Fruit fly (Drosophila melanogaster) whole organism, embryonic: ENCODE measurements around the gene CG13108.
A peak's percentile ranks its signal among the peaks of the same experiment; 100 is the strongest.

Source experiments
- Abd-B ChIP-seq: fragments of 200-800 bp; sonication (Bioruptor generic); optimal IDR thresholded peaks from 2 replicates; lab custom pipeline; 2018; ENCODE audit warnings: missing biosample characterization, mild to moderate bottlenecking, missing genetic modification characterization, moderate library complexity
- Atf3 ChIP-seq: fragments of 200-800 bp; sonication (Bioruptor generic); optimal IDR thresholded peaks from 3 replicates; lab custom pipeline; 2016; ENCODE audit warnings: missing biosample characterization, missing genetic modification characterization
- Awh ChIP-seq: fragments of 200-800 bp; sonication (Bioruptor generic); IDR thresholded peaks from 2 replicates; pipeline ENCODE4, ENCODE4 v1.3.6; 2022; ENCODE audit warnings: missing biosample characterization, missing genetic modification characterization
- Bgb ChIP-seq: fragments of 200-800 bp; sonication (Bioruptor generic); IDR thresholded peaks from 2 replicates; pipeline ENCODE4 v1.3.6; 2022; ENCODE audit warnings: missing biosample characterization, missing genetic modification characterization; ENCODE audit not compliant: partially characterized antibody
- CG12219 ChIP-seq: fragments of 200-800 bp; sonication (Bioruptor generic); optimal IDR thresholded peaks from 3 replicates; lab custom pipeline; 2018; ENCODE audit warnings: missing biosample characterization, mild to moderate bottlenecking, missing genetic modification characterization
- CG12236 ChIP-seq: fragments of 200-800 bp; sonication (Bioruptor generic); optimal IDR thresholded peaks from 2 replicates; lab custom pipeline; 2016; ENCODE audit warnings: missing biosample characterization, missing genetic modification characterization
- CG1233 ChIP-seq: fragments of 200-800 bp; sonication (Bioruptor generic); optimal IDR thresholded peaks from 4 replicates; lab custom pipeline; 2018; ENCODE audit warnings: missing biosample characterization, mild to moderate bottlenecking, missing genetic modification characterization
- CG13424 ChIP-seq: fragments of 200-800 bp; sonication (Bioruptor generic); optimal IDR thresholded peaks from 2 replicates; lab custom pipeline; 2019; ENCODE audit warnings: missing biosample characterization, mild to moderate bottlenecking, missing genetic modification characterization, moderate library complexity
- CG14710 ChIP-seq: fragments of 200-800 bp; sonication (Bioruptor generic); optimal IDR thresholded peaks from 3 replicates; lab custom pipeline; 2019; ENCODE audit warnings: missing biosample characterization, mild to moderate bottlenecking, missing genetic modification characterization, moderate library complexity
- CG14965 ChIP-seq: fragments of 200-800 bp; sonication (Bioruptor generic); optimal IDR thresholded peaks from 2 replicates; lab custom pipeline; 2016; ENCODE audit warnings: missing biosample characterization, missing genetic modification characterization, borderline replicate concordance
- CG18619 ChIP-seq: fragments of 200-800 bp; sonication (Bioruptor generic); optimal IDR thresholded peaks from 3 replicates; lab custom pipeline; 2017; ENCODE audit warnings: missing biosample characterization, mild to moderate bottlenecking, missing genetic modification characterization
- CG31441 ChIP-seq: fragments of 200-800 bp; sonication (Bioruptor generic); IDR thresholded peaks from 2 replicates; pipeline ENCODE4 v1.3.6; 2022; ENCODE audit warnings: missing biosample characterization, missing genetic modification characterization
- CG33213 ChIP-seq: fragments of 200-800 bp; sonication (Bioruptor generic); optimal IDR thresholded peaks from 3 replicates; lab custom pipeline; 2016; ENCODE audit warnings: missing biosample characterization, missing genetic modification characterization
- CG4360 ChIP-seq: fragments of 200-800 bp; sonication (Bioruptor generic); IDR thresholded peaks from 2 replicates; pipeline ENCODE4 v1.3.6; 2022; ENCODE audit warnings: missing biosample characterization, missing genetic modification characterization
- CG4707 ChIP-seq: fragments of 200-800 bp; sonication (Bioruptor generic); optimal IDR thresholded peaks from 2 replicates; lab custom pipeline; 2018; ENCODE audit warnings: missing biosample characterization, mild to moderate bottlenecking, missing genetic modification characterization, moderate library complexity
- CG5180 ChIP-seq: fragments of 200-800 bp; sonication (Bioruptor generic); optimal IDR thresholded peaks from 3 replicates; lab custom pipeline; 2017; ENCODE audit warnings: missing biosample characterization, missing genetic modification characterization, mild to moderate bottlenecking, moderate library complexity, missing genetic modification reagents
- CG6683 ChIP-seq: fragments of 200-800 bp; sonication (Bioruptor generic); optimal IDR thresholded peaks from 2 replicates; lab custom pipeline; 2017; ENCODE audit warnings: missing biosample characterization, mild to moderate bottlenecking, missing genetic modification characterization, missing genetic modification reagents
- CG6791 ChIP-seq: fragments of 200-800 bp; sonication (Bioruptor generic); IDR thresholded peaks from 3 replicates; pipeline ENCODE4 v1.3.6; 2022; ENCODE audit warnings: missing biosample characterization, missing genetic modification characterization; ENCODE audit not compliant: partially characterized antibody
- CG6854 ChIP-seq: fragments of 200-800 bp; sonication (Bioruptor generic); optimal IDR thresholded peaks from 3 replicates; lab custom pipeline; 2017; ENCODE audit warnings: missing biosample characterization, mild to moderate bottlenecking, missing genetic modification characterization
- CG7357 ChIP-seq: fragments of 200-800 bp; sonication (Bioruptor generic); IDR thresholded peaks from 3 replicates; pipeline ENCODE4 v1.3.6; 2022; ENCODE audit warnings: missing biosample characterization, missing genetic modification characterization
- CG7786 ChIP-seq: fragments of 200-800 bp; sonication (Bioruptor generic); optimal IDR thresholded peaks from 2 replicates; lab custom pipeline; 2016; ENCODE audit warnings: missing biosample characterization, missing genetic modification characterization
- CG8765 ChIP-seq: fragments of 200-800 bp; sonication (Bioruptor generic); IDR thresholded peaks from 2 replicates; pipeline ENCODE4 v1.3.6; 2022; ENCODE audit warnings: missing biosample characterization, missing genetic modification characterization
- CG9817 ChIP-seq: fragments of 200-800 bp; sonication (Bioruptor generic); optimal IDR thresholded peaks from 2 replicates; lab custom pipeline; 2018; ENCODE audit warnings: missing biosample characterization, mild to moderate bottlenecking, missing genetic modification characterization, moderate library complexity
- Dbx ChIP-seq: fragments of 200-800 bp; sonication (Bioruptor generic); IDR thresholded peaks from 3 replicates; pipeline ENCODE4 v1.3.6; 2022; ENCODE audit warnings: missing biosample characterization, missing genetic modification characterization
- E2f2 ChIP-seq: fragments of 200-800 bp; sonication (Bioruptor generic); IDR thresholded peaks from 2 replicates; pipeline ENCODE4 v1.3.6; 2022; ENCODE audit warnings: missing biosample characterization, missing genetic modification characterization
- Hr3 ChIP-seq: fragments of 200-800 bp; sonication (Bioruptor generic); optimal IDR thresholded peaks from 3 replicates; lab custom pipeline; 2016; ENCODE audit warnings: missing biosample characterization, missing genetic modification characterization
- Mes4 ChIP-seq: fragments of 200-800 bp; sonication (Bioruptor generic); optimal IDR thresholded peaks from 2 replicates; lab custom pipeline; 2016; ENCODE audit warnings: missing biosample characterization, missing genetic modification characterization
- Nf-YC ChIP-seq: fragments of 200-800 bp; optimal IDR thresholded peaks from 3 replicates; lab custom pipeline; 2019; ENCODE audit warnings: missing biosample characterization, mild to moderate bottlenecking, missing genetic modification characterization, moderate library complexity
- Vsx1 ChIP-seq: fragments of 200-800 bp; sonication (Bioruptor generic); optimal IDR thresholded peaks from 2 replicates; lab custom pipeline; 2017; ENCODE audit warnings: missing biosample characterization, mild to moderate bottlenecking, missing genetic modification characterization, missing genetic modification reagents
- bcd ChIP-seq: fragments of 200-800 bp; sonication (Bioruptor generic); optimal IDR thresholded peaks from 2 replicates; lab custom pipeline; 2017; ENCODE audit warnings: missing biosample characterization, mild to moderate bottlenecking, missing genetic modification characterization
- bowl ChIP-seq: fragments of 200-800 bp; sonication (Bioruptor generic); IDR thresholded peaks from 2 replicates; pipeline ENCODE4 v1.3.6; 2022; ENCODE audit warnings: missing biosample characterization, missing genetic modification characterization
- cwo ChIP-seq: fragments of 200-800 bp; sonication (Bioruptor generic); optimal IDR thresholded peaks from 3 replicates; lab custom pipeline; 2017; ENCODE audit warnings: missing biosample characterization, missing genetic modification characterization, mild to moderate bottlenecking, moderate library complexity, missing genetic modification reagents
- dm ChIP-seq: fragments of 200-800 bp; sonication (Bioruptor generic); optimal IDR thresholded peaks from 3 replicates; lab custom pipeline; 2016; ENCODE audit warnings: missing biosample characterization, missing genetic modification characterization
- fd64A ChIP-seq: fragments of 200-800 bp; sonication (Bioruptor generic); optimal IDR thresholded peaks from 3 replicates; lab custom pipeline; 2018; ENCODE audit warnings: missing biosample characterization, mild to moderate bottlenecking, missing genetic modification characterization
- gem ChIP-seq: fragments of 200-800 bp; sonication (Bioruptor generic); optimal IDR thresholded peaks from 2 replicates; lab custom pipeline; 2019; ENCODE audit warnings: missing biosample characterization, mild to moderate bottlenecking, missing genetic modification characterization, moderate library complexity
- gt ChIP-seq: fragments of 200-800 bp; sonication (Bioruptor generic); IDR thresholded peaks from 2 replicates; pipeline ENCODE4 v1.3.6; 2022; ENCODE audit warnings: missing biosample characterization, missing genetic modification characterization
- hkb ChIP-seq, 2 experiments: fragments of 200-800 bp in 1 of 2; fragments of >200 bp in 1 of 2; sonication (Bioruptor generic) in 1 of 2; IDR thresholded peaks in 1 of 2; optimal IDR thresholded peaks in 1 of 2; 2 replicates each; pipeline versions ENCODE4 v1.3.6 to Lab custom; 2017 to 2022; ENCODE audit warnings: missing biosample characterization in 1 of 2, missing genetic modification characterization in 1 of 2
- mirr ChIP-seq: fragments of 200-800 bp; sonication (Bioruptor generic); optimal IDR thresholded peaks from 3 replicates; lab custom pipeline; 2018; ENCODE audit warnings: missing biosample characterization, mild to moderate bottlenecking, missing genetic modification characterization
- psq ChIP-seq: fragments of 200-800 bp; sonication (Bioruptor generic); optimal IDR thresholded peaks from 2 replicates; lab custom pipeline; 2017; ENCODE audit warnings: missing biosample characterization, missing genetic modification characterization
- repo ChIP-seq: fragments of 200-800 bp; sonication (Bioruptor generic); optimal IDR thresholded peaks from 2 replicates; lab custom pipeline; 2016; ENCODE audit warnings: missing biosample characterization, missing genetic modification characterization
- salm ChIP-seq: fragments of 200-800 bp; sonication (Bioruptor generic); optimal IDR thresholded peaks from 2 replicates; lab custom pipeline; 2018; ENCODE audit warnings: missing biosample characterization, mild to moderate bottlenecking, missing genetic modification characterization
- seq ChIP-seq: fragments of 200-800 bp; sonication (Bioruptor generic); IDR thresholded peaks from 2 replicates; pipeline ENCODE4 v1.3.6; 2022; ENCODE audit warnings: missing biosample characterization, missing genetic modification characterization
- sisA ChIP-seq: fragments of 200-800 bp; sonication (Bioruptor generic); IDR thresholded peaks from 2 replicates; pipeline ENCODE4 v1.3.6; 2022; ENCODE audit warnings: missing biosample characterization, missing genetic modification characterization
- so ChIP-seq: fragments of 200-800 bp; sonication (Bioruptor generic); IDR thresholded peaks from 3 replicates; pipeline ENCODE4 v1.3.6; 2022; ENCODE audit warnings: missing biosample characterization, missing genetic modification characterization
- stwl ChIP-seq: fragments of 200-800 bp; sonication (Bioruptor generic); optimal IDR thresholded peaks from 3 replicates; lab custom pipeline; 2018; ENCODE audit warnings: missing biosample characterization, mild to moderate bottlenecking, missing genetic modification characterization, moderate library complexity
- sug ChIP-seq: fragments of 200-800 bp; optimal IDR thresholded peaks from 2 replicates; lab custom pipeline; 2019; ENCODE audit warnings: missing biosample characterization, mild to moderate bottlenecking, missing genetic modification characterization, moderate library complexity
- tin ChIP-seq: fragments of 200-800 bp; sonication (Bioruptor generic); optimal IDR thresholded peaks from 3 replicates; lab custom pipeline; 2016; ENCODE audit warnings: missing biosample characterization, missing genetic modification characterization
- tup ChIP-seq: fragments of 200-800 bp; sonication (Bioruptor generic); optimal IDR thresholded peaks from 2 replicates; lab custom pipeline; 2016; ENCODE audit warnings: missing biosample characterization, mild to moderate bottlenecking, missing genetic modification characterization, moderate library complexity
- vvl ChIP-seq: fragments of 200-800 bp; sonication (Bioruptor generic); IDR thresholded peaks from 2 replicates; pipeline ENCODE4 v1.3.6; 2022; ENCODE audit warnings: missing biosample characterization, missing genetic modification characterization
- zen2 ChIP-seq: fragments of 200-800 bp; sonication (Bioruptor generic); IDR thresholded peaks from 3 replicates; pipeline ENCODE4 v1.3.6; 2022; ENCODE audit warnings: missing biosample characterization, missing genetic modification characterization; ENCODE audit not compliant: partially characterized antibody

The CG13108 gene

DNA sequence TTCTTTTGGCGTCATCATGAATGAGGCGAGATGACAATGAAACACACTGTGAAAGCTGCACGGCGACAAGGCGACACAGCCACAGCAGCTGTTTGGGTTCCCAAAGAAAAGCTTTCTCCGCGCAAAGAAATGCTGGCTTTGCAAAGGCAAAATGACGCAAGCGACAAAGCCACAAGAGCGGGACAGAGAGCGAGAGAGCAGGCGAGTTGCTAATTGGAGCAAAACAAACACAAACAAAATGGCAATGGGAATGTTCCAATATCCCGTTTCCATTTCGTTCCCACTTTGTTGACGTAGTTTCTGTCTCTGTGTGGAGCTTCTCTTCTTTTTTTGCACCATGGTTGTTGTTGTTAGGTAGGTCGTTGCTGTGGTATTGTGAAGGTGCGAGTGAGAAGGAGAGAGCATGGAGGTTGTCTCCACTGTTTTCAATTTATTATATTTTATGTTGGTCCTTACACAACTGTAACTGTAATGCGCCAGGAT is 41.1 kb downstream of the CG13108 start (continued):
- TF ChIP-seq Hr3 (GFP tag; lab: Kevin White, UChicago) (no peak), CG4360 (GFP tag; lab: Robert Waterston, UW) (peak; percentile 79), bowl (peak; percentile 86; the same call in 1 of the 2 replicates), bcd (no peak), CG5180 (GFP tag; lab: Kevin White, UChicago) (no peak), so (GFP tag; lab: Robert Waterston, UW) (peak; percentile 72; the same call in 1 of the 3 replicates), CG14710 (tag; lab: Kevin White, UChicago) (no peak), vvl (peak; percentile 81; the same call in 1 of the 2 replicates), CG31441 (GFP tag; lab: Robert Waterston, UW) (no peak), mirr (GFP tag; lab: Kevin White, UChicago) (peak; percentile 64), psq (GFP tag; lab: Kevin White, UChicago) (no peak), cwo (GFP tag; lab: Kevin White, UChicago) (no peak), seq (GFP tag; lab: Robert Waterston, UW) (0 out of 2 replicates have a peak, but pooled peaks have one; percentile 39), fd64A (peak; percentile 18), Bgb (GFP tag; lab: Robert Waterston, UW) (no peak), dm (no peak), sisA (GFP tag; lab: Robert Waterston, UW) (no peak), CG6854 (GFP tag; lab: Kevin White, UChicago) (peak; percentile 39), CG12219 (GFP tag; lab: Kevin White, UChicago) (peak; percentile 45), gt (GFP tag; lab: Robert Waterston, UW) (no peak), CG1233 (GFP tag; lab: Kevin White, UChicago) (no peak), CG6683 (no peak), salm (tag; lab: Kevin White, UChicago) (peak; percentile 22), stwl (peak; percentile 17), Atf3 (GFP tag; lab: Kevin White, UChicago) (no peak), CG8765 (GFP tag; lab: Robert Waterston, UW) (peak; percentile 92; the same call in 1 of the 2 replicates), CG18619 (no peak), Nf-YC (tag; lab: Kevin White, UChicago) (peak; percentile 13), gem (tag; lab: Kevin White, UChicago) (no peak), zen2 (GFP tag; lab: Robert Waterston, UW) (peak; percentile 45; the same call in 1 of the 3 replicates), CG7786 (GFP tag; lab: Kevin White, UChicago) (no peak), CG9817 (tag; lab: Kevin White, UChicago) (no peak), Dbx (GFP tag; lab: Robert Waterston, UW) (peak; percentile 75; the same call in 2 of the 3 replicates), Vsx1 (GFP tag; lab: Kevin White, UChicago) (no peak), CG12236 (GFP tag; lab: Kevin White, UChicago) (no peak), sug (tag; lab: Kevin White, UChicago) (peak; percentile 13), repo (GFP tag; lab: Kevin White, UChicago) (no peak), CG4707 (GFP tag; lab: Kevin White, UChicago) (peak; percentile 43), Mes4 (GFP tag; lab: Kevin White, UChicago) (no peak), CG13424 (tag; lab: Kevin White, UChicago) (no peak), CG14965 (GFP tag; lab: Kevin White, UChicago) (no peak), tup (no peak), CG33213 (GFP tag; lab: Kevin White, UChicago) (no peak), CG6791 (GFP tag; lab: Robert Waterston, UW) (no peak), Abd-B (GFP tag; lab: Kevin White, UChicago) (no peak), E2f2 (GFP tag; lab: Robert Waterston, UW) (no peak; the same call in 1 of the 2 replicates), CG7357 (no peak), hkb (optimal IDR thresholded peaks at IDR 0.05; lab: Kevin White, UChicago) (no peak), hkb (GFP tag; IDR thresholded peaks at IDR 0.05; lab: Robert Waterston, UW) (peak; percentile 32; the same call in 1 of the 2 replicates), tin (no peak), Awh (GFP tag; lab: Robert Waterston, UW) (0 out of 2 replicates have a peak, but pooled peaks have one; percentile 13)
